Fruit fly (Drosophila melanogaster): ENCODE results near the gene CG8565.
A peak's percentile ranks its signal among the peaks of the same experiment; 100 is the strongest.

Gene CG8565

DNA sequence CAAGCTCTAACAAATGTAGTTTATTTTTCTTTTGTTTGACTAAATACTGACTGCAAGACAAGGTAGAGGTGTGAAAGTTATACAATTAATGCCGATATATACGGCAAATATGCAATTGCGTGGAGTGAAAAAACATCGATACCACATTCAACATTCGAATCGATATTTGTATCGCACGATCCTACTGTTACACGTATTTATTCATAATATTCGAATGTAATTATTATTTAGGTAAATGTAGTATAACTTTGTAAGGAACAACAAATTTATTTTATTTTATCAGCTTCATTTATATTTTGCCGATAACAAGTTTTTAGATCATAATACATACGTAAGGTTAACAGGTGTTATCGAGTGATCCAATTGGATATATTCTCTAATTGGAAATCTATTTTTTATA lies 2.2 kb upstream of the CG8565 start, which contains the start of gene Chc (continued):
- peak; percentile 98 for TF ChIP-seq CG16813 (GFP tag; IDR thresholded peaks at IDR 0.05; ENCODE audit: partially characterized antibody)
- TF ChIP-seq nerfin-1 (tag; optimal IDR thresholded peaks at IDR 0.05) = no peak
- TF ChIP-seq CG14710 (tag; optimal IDR thresholded peaks at IDR 0.05) = peak; percentile 54
- no peak for TF ChIP-seq CG9876 (GFP tag; optimal IDR thresholded peaks at IDR 0.05)

DNA sequence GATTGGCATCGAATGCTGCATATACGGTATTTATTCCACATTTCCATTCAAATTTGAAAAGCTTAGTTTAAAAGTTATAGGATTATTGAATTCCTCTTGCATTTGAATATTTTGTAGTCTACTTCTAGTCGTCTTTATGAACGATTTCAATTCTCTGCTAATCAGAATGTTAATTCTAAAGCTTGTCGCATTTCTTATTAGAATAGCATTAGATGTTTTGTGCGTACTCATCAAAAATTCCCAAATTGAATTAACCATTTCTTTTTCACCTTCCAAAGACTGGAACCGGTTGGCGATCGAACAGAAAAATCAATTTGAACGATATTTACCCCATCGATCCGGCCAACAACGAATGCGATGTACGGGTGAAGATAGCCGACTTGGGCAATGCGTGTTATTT lies 2.4 kb downstream of the CG8565 start:
- TF ChIP-seq BEAF-32 (GFP tag; optimal IDR thresholded peaks at IDR 0.05) = peak; percentile 19
- TF ChIP-seq zen (tag; optimal IDR thresholded peaks at IDR 0.05) = peak; percentile 23
- TF ChIP-seq insv (GFP tag; optimal IDR thresholded peaks at IDR 0.05) = peak in 1 of 2 experiments; percentile 93
- TF ChIP-seq gro (GFP tag; optimal IDR thresholded peaks at IDR 0.05) = no peak
- TF ChIP-seq pita (GFP tag; optimal IDR thresholded peaks at IDR 0.05) = peak; percentile 29
- no peak for TF ChIP-seq schlank (tag; optimal IDR thresholded peaks at IDR 0.05)

DNA sequence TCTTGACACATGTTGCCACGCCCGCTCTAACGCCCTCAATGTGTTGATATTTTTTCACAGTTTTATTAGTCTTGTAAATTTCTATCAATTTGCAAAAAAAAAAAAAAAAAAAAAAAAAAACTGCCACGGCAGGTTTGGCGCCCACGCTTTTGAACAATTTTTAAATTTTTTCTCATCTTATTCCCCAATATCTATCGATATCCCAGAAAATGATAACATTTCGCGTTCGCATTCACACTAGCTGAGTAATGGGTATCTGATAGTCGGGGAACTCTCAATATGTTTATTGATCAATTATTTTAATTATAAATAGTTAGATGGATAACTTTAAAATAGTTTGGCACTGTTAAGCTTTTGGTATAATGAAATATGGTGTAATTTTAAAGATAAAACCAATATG lies 3.7 kb downstream of the CG8565 start:
- TF ChIP-seq crol (GFP tag; IDR thresholded peaks at IDR 0.05) (no peak), CG16813 (GFP tag; IDR thresholded peaks at IDR 0.05; ENCODE audit: partially characterized antibody) (peak; percentile 95), sob (GFP tag; IDR thresholded peaks at IDR 0.05) (no peak), vnd (GFP tag; IDR thresholded peaks at IDR 0.05; ENCODE audit: partially characterized antibody) (peak; percentile 94), tna (GFP tag; IDR thresholded peaks at IDR 0.05; ENCODE audit: partially characterized antibody) (peak; percentile 98), CG9215 (GFP tag; IDR thresholded peaks at IDR 0.05) (no peak), CG13287 (GFP tag; IDR thresholded peaks at IDR 0.05; ENCODE audit: partially characterized antibody) (peak; percentile 81), Dref (GFP tag; IDR thresholded peaks at IDR 0.05) (peak; percentile 37; the same call in 1 of the 2 replicates), chinmo (GFP tag; IDR thresholded peaks at IDR 0.05; ENCODE audit: partially characterized antibody) (peak; percentile 81; the same call in 3 of the 4 replicates), sna (GFP tag; IDR thresholded peaks at IDR 0.05; ENCODE audit: partially characterized antibody) (peak; percentile 73), Bgb (GFP tag; IDR thresholded peaks at IDR 0.05; ENCODE audit: partially characterized antibody) (peak; percentile 97), amos (GFP tag; IDR thresholded peaks at IDR 0.05; ENCODE audit: partially characterized antibody) (peak; percentile 70), mld (GFP tag; IDR thresholded peaks at IDR 0.05; ENCODE audit: partially characterized antibody) (peak; percentile 98), Doc3 (GFP tag; IDR thresholded peaks at IDR 0.05; ENCODE audit: partially characterized antibody) (peak; percentile 70; the same call in 2 of the 3 replicates), bbx (GFP tag; IDR thresholded peaks at IDR 0.05; ENCODE audit: partially characterized antibody) (peak; percentile 97), nerfin-2 (GFP tag; IDR thresholded peaks at IDR 0.05; ENCODE audit: partially characterized antibody) (peak; percentile 96), D19B (GFP tag; optimal IDR thresholded peaks at IDR 0.05) (peak; percentile 81), knrl (GFP tag; IDR thresholded peaks at IDR 0.05; ENCODE audit: partially characterized antibody) (peak; percentile 64; the same call in 2 of the 3 replicates), Trl (optimal IDR thresholded peaks at IDR 0.05) (no peak), Trl (GFP tag; optimal IDR thresholded peaks at IDR 0.05) (no peak), Dp (GFP tag; optimal IDR thresholded peaks at IDR 0.05) (peak; percentile 55), Opbp (GFP tag; IDR thresholded peaks at IDR 0.05; ENCODE audit: partially characterized antibody) (peak; percentile 96; the same call in 2 of the 3 replicates), ato (GFP tag; IDR thresholded peaks at IDR 0.05; ENCODE audit: partially characterized antibody) (peak; percentile 95), unc-4 (GFP tag; IDR thresholded peaks at IDR 0.05; ENCODE audit: partially characterized antibody) (peak; percentile 47), CG34224 (GFP tag; IDR thresholded peaks at IDR 0.05; ENCODE audit: partially characterized antibody) (peak; percentile 60; the same call in 2 of the 3 replicates), salm (tag; optimal IDR thresholded peaks at IDR 0.05) (no peak), CG4328 (GFP tag; optimal IDR thresholded peaks at IDR 0.05) (no peak), CG13775 (GFP tag; optimal IDR thresholded peaks at IDR 0.05) (no peak), YL-1 (GFP tag; optimal IDR thresholded peaks at IDR 0.05) (no peak), CkIIα-i1 (GFP tag; IDR thresholded peaks at IDR 0.05) (no peak), BEAF-32 (GFP tag; optimal IDR thresholded peaks at IDR 0.05) (peak; percentile 45), hbn (GFP tag; IDR thresholded peaks at IDR 0.05; ENCODE audit: partially characterized antibody) (peak; percentile 44; the same call in 1 of the 2 replicates), zen2 (GFP tag; IDR thresholded peaks at IDR 0.05; ENCODE audit: partially characterized antibody) (peak; percentile 90; the same call in 2 of the 3 replicates), CG14860 (GFP tag; IDR thresholded peaks at IDR 0.05; ENCODE audit: partially characterized antibody) (peak; percentile 98), CG7963 (GFP tag; IDR thresholded peaks at IDR 0.05; ENCODE audit: partially characterized antibody) (peak; percentile 99), CG3847 (GFP tag; IDR thresholded peaks at IDR 0.05) (no peak)

All from whole organism, embryonic.